Fruit fly (Drosophila melanogaster): ENCODE results near the gene PDZ-GEF.

PDZ-GEF gene

dm6 chr2L:6291605-6292004, 32.0 kb upstream of the PDZ-GEF start (continued):
- TF ChIP-seq sens (GFP tag) (peak; percentile 86), Camta (GFP tag; optimal IDR thresholded peaks at IDR 0.05) (no peak), CG18262 (tag; optimal IDR thresholded peaks at IDR 0.05) (peak; percentile 50), bsh (GFP tag; optimal IDR thresholded peaks at IDR 0.05) (peak in 1 of 2 experiments; percentile 30), NC2β (GFP tag; optimal IDR thresholded peaks at IDR 0.05) (no peak), Fer2 (tag; optimal IDR thresholded peaks at IDR 0.05) (no peak), CG4282 (GFP tag; optimal IDR thresholded peaks at IDR 0.05) (no peak), Fer1 (GFP tag; optimal IDR thresholded peaks at IDR 0.05) (no peak), CG12104 (GFP tag; optimal IDR thresholded peaks at IDR 0.05) (no peak)

dm6 chr2L:6301616-6302015, 22.0 kb upstream of the PDZ-GEF start:
- no peak for TF ChIP-seq CG17186 (GFP tag; optimal IDR thresholded peaks at IDR 0.05)
- 0 out of 3 replicates have a peak, but pooled peaks have one; percentile 1 for TF ChIP-seq H15 (GFP tag; IDR thresholded peaks at IDR 0.05)
- no peak for TF ChIP-seq Deaf1 (tag; optimal IDR thresholded peaks at IDR 0.05)
- TF ChIP-seq CTCF (GFP tag; optimal IDR thresholded peaks at IDR 0.05), result peak; percentile 61
- no peak for TF ChIP-seq sd (tag; optimal IDR thresholded peaks at IDR 0.05)
- no peak for TF ChIP-seq gsb-n (tag; optimal IDR thresholded peaks at IDR 0.05)
- TF ChIP-seq inv (GFP tag; IDR thresholded peaks at IDR 0.05; ENCODE audit: partially characterized antibody), result no peak
- TF ChIP-seq lola (GFP tag; optimal IDR thresholded peaks at IDR 0.05), result no peak

- TF ChIP-seq ap (GFP tag; IDR thresholded peaks at IDR 0.05), result 0 out of 2 replicates have a peak, but pooled peaks have one; percentile 17
- peak; percentile 47 for TF ChIP-seq lab (GFP tag; optimal IDR thresholded peaks at IDR 0.05)
- TF ChIP-seq CG7839 (tag; optimal IDR thresholded peaks at IDR 0.05), result peak; percentile 38
- TF ChIP-seq chm (GFP tag; IDR thresholded peaks at IDR 0.05), result no peak
- TF ChIP-seq CG1603 (tag; optimal IDR thresholded peaks at IDR 0.05), result peak; percentile 40
- no peak for TF ChIP-seq HmgD (GFP tag; optimal IDR thresholded peaks at IDR 0.05)
- TF ChIP-seq ATbp (GFP tag; optimal IDR thresholded peaks at IDR 0.05), result peak; percentile 32
- no peak for TF ChIP-seq tna (GFP tag; IDR thresholded peaks at IDR 0.05; ENCODE audit: partially characterized antibody)
- peak; percentile 41 for TF ChIP-seq HLH3B (GFP tag; IDR thresholded peaks at IDR 0.05)
- 0 out of 3 replicates have a peak, but pooled peaks have one; percentile 30 for TF ChIP-seq ci (GFP tag; IDR thresholded peaks at IDR 0.05)
- TF ChIP-seq CG16863 (GFP tag; optimal IDR thresholded peaks at IDR 0.05), result no peak
- peak; percentile 29 for TF ChIP-seq unpg (GFP tag; optimal IDR thresholded peaks at IDR 0.05)
- TF ChIP-seq CG13775 (GFP tag; optimal IDR thresholded peaks at IDR 0.05), result no peak
- TF ChIP-seq Sox102F (GFP tag; optimal IDR thresholded peaks at IDR 0.05), result peak; percentile 59
- TF ChIP-seq CG6689 (GFP tag; IDR thresholded peaks at IDR 0.05), result 0 out of 2 replicates have a peak, but pooled peaks have one; percentile 15
- TF ChIP-seq CG6765 (GFP tag; optimal IDR thresholded peaks at IDR 0.05), result no peak
- TF ChIP-seq CG12942 (GFP tag; optimal IDR thresholded peaks at IDR 0.05), result no peak
- TF ChIP-seq CG15269 (tag; optimal IDR thresholded peaks at IDR 0.05), result no peak
- TF ChIP-seq H2.0 (GFP tag; IDR thresholded peaks at IDR 0.05), result no peak
- TF ChIP-seq ara (GFP tag; IDR thresholded peaks at IDR 0.05), result 0 out of 2 replicates have a peak, but pooled peaks have one; percentile 13
- TF ChIP-seq Blimp-1 (GFP tag; optimal IDR thresholded peaks at IDR 0.05), result peak; percentile 48
- TF ChIP-seq sna (GFP tag; IDR thresholded peaks at IDR 0.05; ENCODE audit: partially characterized antibody), result no peak
- TF ChIP-seq CG9797 (GFP tag; optimal IDR thresholded peaks at IDR 0.05), result no peak
- TF ChIP-seq otp (GFP tag; IDR thresholded peaks at IDR 0.05), result peak; percentile 13; the same call in 1 of the 3 replicates
- peak; percentile 34 for TF ChIP-seq CG30403 (GFP tag; optimal IDR thresholded peaks at IDR 0.05)
- 0 out of 4 replicates have a peak, but pooled peaks have one; percentile 10 for TF ChIP-seq Gug (GFP tag; IDR thresholded peaks at IDR 0.05)
- TF ChIP-seq row (GFP tag; IDR thresholded peaks at IDR 0.05), result peak; percentile 43; the same call in 1 of the 3 replicates
- no peak for TF ChIP-seq CG14050 (GFP tag; IDR thresholded peaks at IDR 0.05)
- TF ChIP-seq HHEX (GFP tag; optimal IDR thresholded peaks at IDR 0.05), result peak; percentile 4
- peak in 1 of 2 experiments; percentile 54 for TF ChIP-seq bsh (GFP tag; optimal IDR thresholded peaks at IDR 0.05)
- TF ChIP-seq phol (tag; optimal IDR thresholded peaks at IDR 0.05), result peak; percentile 23
- peak; percentile 12 for TF ChIP-seq Ssrp (tag; optimal IDR thresholded peaks at IDR 0.05)
Measured at dm6 chr2L:6306895-6307294, 16.7 kb upstream of the PDZ-GEF start.

Measured in whole organism, embryonic.